Worm (Caenorhabditis elegans) whole organism, L4 larva: ENCODE data around the gene F09G8.7.

Experiments
- Y5F2A.4 ChIP-seq: fragments of 200-800 bp; sonication (Bioruptor generic); optimal IDR thresholded peaks from 2 replicates; lab custom pipeline; 2018; ENCODE audit warnings: mild to moderate bottlenecking, missing genetic modification characterization, missing compliant biosample characterization
- ces-1 ChIP-seq: fragments of 150-350 bp; sonication (generic microtip); optimal IDR thresholded peaks from 4 replicates; lab custom pipeline; 2014; ENCODE audit warnings: missing biosample characterization, missing genetic modification reagents, missing genetic modification characterization
- dmd-8 ChIP-seq: fragments of 200-800 bp; sonication (Bioruptor generic); IDR thresholded peaks from 2 replicates; pipeline ENCODE4 v1.3.6; 2022; ENCODE audit warnings: missing genetic modification characterization, missing compliant biosample characterization
- egl-27 ChIP-seq: sonication (generic microtip); optimal IDR thresholded peaks from 3 replicates; lab custom pipeline; 2017; ENCODE audit warnings: missing biosample characterization, missing genetic modification reagents, missing genetic modification characterization
- fos-1 ChIP-seq: fragments of 150-350 bp; optimal IDR thresholded peaks from 2 replicates; lab custom pipeline; 2014; ENCODE audit warnings: missing biosample characterization, missing genetic modification characterization
- mdl-1 ChIP-seq, 2 experiments: fragments of 150-350 bp in 1 of 2; sonication (generic microtip) in 1 of 2; optimal IDR thresholded peaks; 2 replicates each; lab custom pipeline; 2014 to 2017; ENCODE audit warnings: missing biosample characterization in 2 of 2, missing genetic modification characterization in 2 of 2
- mxl-3 ChIP-seq: fragments of 200-800 bp; sonication (Bioruptor generic); optimal IDR thresholded peaks from 2 replicates; lab custom pipeline; 2018; ENCODE audit warnings: mild to moderate bottlenecking, missing genetic modification characterization, missing compliant biosample characterization
- nhr-10 ChIP-seq: fragments of 150-350 bp; optimal IDR thresholded peaks from 2 replicates; lab custom pipeline; 2014; ENCODE audit warnings: missing biosample characterization, missing genetic modification characterization
- nhr-111 ChIP-seq: fragments of 200-800 bp; sonication (Bioruptor generic); optimal IDR thresholded peaks from 2 replicates; lab custom pipeline; 2018; ENCODE audit warnings: mild to moderate bottlenecking, missing genetic modification characterization, missing compliant biosample characterization
- pha-4 ChIP-seq, 2 experiments: fragments of 150-350 bp in 1 of 2; fragments of 200-800 bp in 1 of 2; sonication (Bioruptor generic) in 1 of 2; IDR thresholded peaks in 1 of 2; optimal IDR thresholded peaks in 1 of 2; 2 replicates each; pipeline versions ENCODE4 v1.3.6 to Lab custom; 2014 to 2022; ENCODE audit warnings: missing genetic modification characterization in 2 of 2, missing genetic modification reagents in 2 of 2, missing biosample characterization in 1 of 2, missing compliant biosample characterization in 1 of 2
- skn-1 ChIP-seq: fragments of 150-350 bp; optimal IDR thresholded peaks from 2 replicates; lab custom pipeline; 2014; ENCODE audit warnings: missing biosample characterization, missing genetic modification characterization
- spr-1 ChIP-seq: sonication (generic microtip); optimal IDR thresholded peaks from 2 replicates; lab custom pipeline; 2016; ENCODE audit warnings: mild to moderate bottlenecking, missing genetic modification characterization, missing compliant biosample characterization
- tag-97 ChIP-seq: fragments of 200-800 bp; sonication (Bioruptor generic); IDR thresholded peaks from 2 replicates; pipeline ENCODE4 v1.3.6; 2022; ENCODE audit warnings: missing genetic modification characterization, missing compliant biosample characterization
- unc-62 ChIP-seq, 3 experiments: fragments of 150-350 bp in 1 of 3; sonication (generic microtip); optimal IDR thresholded peaks in 2 of 3; peaks in 1 of 3; 1 replicate in 1 of 3; 2 replicates in 2 of 3; lab custom pipeline; 2014 to 2017; ENCODE audit warnings: missing biosample characterization in 3 of 3, missing genetic modification characterization in 3 of 3, missing genetic modification reagents in 3 of 3, missing genotype in 1 of 3

- no peak for TF ChIP-seq unc-62 (GFP tag; optimal IDR thresholded peaks at IDR 0.05 in 1 of 2; lab: Kevin White, UChicago)
- no peak for TF ChIP-seq unc-62 (tag; optimal IDR thresholded peaks at IDR 0.05; lab: Kevin White, UChicago)
- no peak for TF ChIP-seq nhr-10
- TF ChIP-seq Y5F2A.4 (GFP tag; lab: Kevin White, UChicago): no peak
- no peak for TF ChIP-seq tag-97 (GFP tag; lab: Robert Waterston, UW)
- no peak for TF ChIP-seq pha-4 (GFP tag; IDR thresholded peaks at IDR 0.05; lab: Robert Waterston, UW)
- TF ChIP-seq pha-4 (tag; optimal IDR thresholded peaks at IDR 0.05; lab: Kevin White, UChicago): no peak
- TF ChIP-seq mdl-1 (tag; optimal IDR thresholded peaks at IDR 0.05; lab: Kevin White, UChicago): no peak
- TF ChIP-seq dmd-8 (GFP tag; lab: Robert Waterston, UW): no peak
- no peak for TF ChIP-seq egl-27
- no peak for TF ChIP-seq nhr-111 (GFP tag; lab: Kevin White, UChicago)
- TF ChIP-seq skn-1 (tag; lab: Kevin White, UChicago): no peak
- no peak for TF ChIP-seq spr-1
- TF ChIP-seq mxl-3 (GFP tag; lab: Kevin White, UChicago): no peak
- TF ChIP-seq ces-1 (GFP tag; lab: Kevin White, UChicago): no peak
- no peak for TF ChIP-seq fos-1 (tag; lab: Kevin White, UChicago)
These were observed 24.1 kb downstream of the F09G8.7 start, which contains the start of the genes pbs-6 and cids-1 for ce11 chrIII:8244052-8244451.
